Worm (Caenorhabditis elegans): ENCODE measurements around the gene exc-15.

The exc-15 gene

DNA sequence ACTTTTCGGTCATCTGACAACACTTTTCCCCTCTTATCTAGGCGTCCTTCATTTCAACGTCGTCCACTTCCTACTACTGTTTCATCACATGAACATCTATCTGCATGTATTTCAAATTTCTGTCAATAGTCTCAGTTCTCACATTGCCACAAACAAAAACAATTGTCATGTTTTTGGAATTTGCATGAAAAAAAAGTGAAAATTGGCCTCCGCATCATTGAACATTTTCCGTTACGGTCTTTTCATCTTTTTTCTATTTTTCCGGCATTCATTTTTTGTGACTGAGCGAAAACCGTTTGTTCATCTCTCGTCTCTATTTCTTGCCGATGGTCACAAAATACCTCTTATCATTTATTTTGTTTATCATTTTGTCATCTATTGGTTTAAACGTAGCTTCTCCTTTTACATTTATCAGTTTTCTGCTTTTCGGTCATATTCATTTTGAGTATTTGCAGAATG lies at the start of gene exc-15:
TSS of gene exc-15 (plus strand) at position 411 of the 459 bp plus-strand sequence.
- TF ChIP-seq pax-1 (tag; optimal IDR thresholded peaks at IDR 0.05) (no peak), ceh-18 (tag; optimal IDR thresholded peaks at IDR 0.05) (no peak), ets-4 (tag; optimal IDR thresholded peaks at IDR 0.05) (no peak), sox-2 (GFP tag; IDR thresholded peaks at IDR 0.05) (no peak), ceh-30 (tag; optimal IDR thresholded peaks at IDR 0.05) (no peak), hlh-15 (tag; optimal IDR thresholded peaks at IDR 0.05) (no peak), F13H6.1 (tag; optimal IDR thresholded peaks at IDR 0.05) (no peak), ceh-2 (tag; optimal IDR thresholded peaks at IDR 0.05) (no peak), nhr-232 (tag; optimal IDR thresholded peaks at IDR 0.05) (no peak), gmeb-2 (tag; optimal IDR thresholded peaks at IDR 0.05) (no peak), syd-9 (tag; optimal IDR thresholded peaks at IDR 0.05) (no peak), eyg-1 (tag; optimal IDR thresholded peaks at IDR 0.05) (no peak), unc-86 (tag; optimal IDR thresholded peaks at IDR 0.05) (no peak), pros-1 (tag; optimal IDR thresholded peaks at IDR 0.05) (no peak), ttx-3 (tag; optimal IDR thresholded peaks at IDR 0.05) (no peak), elt-4 (tag; optimal IDR thresholded peaks at IDR 0.05) (no peak), fax-1 (tag; optimal IDR thresholded peaks at IDR 0.05) (no peak), elt-2 (tag; optimal IDR thresholded peaks at IDR 0.05) (no peak)

DNA sequence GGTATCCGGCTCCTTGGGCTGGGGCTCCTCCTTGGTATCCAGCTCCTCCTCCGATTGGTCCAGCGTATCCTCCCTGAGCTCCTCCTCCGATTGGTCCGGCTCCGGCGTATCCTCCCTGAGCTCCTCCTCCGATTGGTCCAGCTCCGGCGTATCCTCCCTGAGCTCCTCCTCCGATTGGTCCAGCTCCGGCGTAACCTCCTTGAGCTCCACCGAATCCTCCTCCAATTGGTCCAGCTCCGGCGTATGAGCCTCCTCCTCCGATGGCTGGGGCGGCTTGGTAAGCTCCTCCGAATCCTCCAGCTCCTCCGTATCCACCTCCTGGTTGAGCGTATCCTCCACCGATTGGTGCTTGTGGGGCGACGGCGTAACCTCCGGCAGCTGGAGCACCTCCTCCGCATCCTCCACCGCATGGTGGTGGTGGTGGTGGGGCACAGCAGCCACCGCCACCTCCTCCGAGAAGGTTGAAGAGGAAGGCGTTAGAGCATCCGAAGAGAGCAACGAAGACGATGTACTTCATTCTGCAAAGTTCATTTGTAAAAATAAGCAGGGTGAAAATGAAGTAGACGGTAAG lies 47.8 kb upstream of the exc-15 start, which contains the start of gene Y47D7A.13:
TSS of gene Y47D7A.13 (minus strand) at position 517 of the 571 bp plus-strand sequence.
- TF ChIP-seq dmd-4 (tag; optimal IDR thresholded peaks at IDR 0.05; ENCODE audit: borderline replicate concordance) (peak; percentile 39), ceh-34 (tag; optimal IDR thresholded peaks at IDR 0.05) (no peak)

DNA sequence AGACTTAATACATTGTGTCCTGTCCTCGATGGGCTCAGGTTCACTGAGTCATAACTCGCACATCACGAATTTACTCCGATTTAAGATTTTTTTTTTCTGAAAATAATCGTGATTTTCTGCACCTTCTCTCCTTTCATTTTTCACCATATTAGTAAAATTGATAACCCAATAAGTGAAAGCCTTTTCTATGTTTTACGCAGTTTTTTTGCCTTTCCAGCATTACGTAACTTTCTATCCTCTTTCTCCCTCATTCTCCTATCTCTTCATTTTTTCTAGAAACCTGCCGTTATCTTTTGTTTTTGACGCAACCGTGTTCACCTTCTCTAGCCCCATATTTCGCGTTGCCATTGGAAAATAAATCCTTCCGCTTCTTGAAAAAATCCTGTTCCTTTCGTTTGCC lies 46.0 kb upstream of the exc-15 start:
- TF ChIP-seq hlh-15 (tag; optimal IDR thresholded peaks at IDR 0.05), result no peak
- no peak for TF ChIP-seq ceh-45 (GFP tag; IDR thresholded peaks at IDR 0.05)
- no peak for TF ChIP-seq ceh-24 (tag; optimal IDR thresholded peaks at IDR 0.05)
- TF ChIP-seq F13H6.1 (tag; optimal IDR thresholded peaks at IDR 0.05), result no peak
- no peak for TF ChIP-seq zip-5 (tag; optimal IDR thresholded peaks at IDR 0.05)
- no peak for TF ChIP-seq ttx-3 (tag; optimal IDR thresholded peaks at IDR 0.05)
- no peak for TF ChIP-seq C38D4.7 (GFP tag; optimal IDR thresholded peaks at IDR 0.05)
- TF ChIP-seq hlh-8 (tag; optimal IDR thresholded peaks at IDR 0.05), result no peak
- TF ChIP-seq syd-9 (tag; optimal IDR thresholded peaks at IDR 0.05), result no peak
- TF ChIP-seq ceh-48 (tag; optimal IDR thresholded peaks at IDR 0.05), result no peak
- no peak for TF ChIP-seq ahr-1 (tag; optimal IDR thresholded peaks at IDR 0.05)
- TF ChIP-seq lim-6 (tag; optimal IDR thresholded peaks at IDR 0.05), result no peak
- no peak for TF ChIP-seq Y22D7AL.16 (tag; optimal IDR thresholded peaks at IDR 0.05)
- no peak for TF ChIP-seq ref-2 (tag; optimal IDR thresholded peaks at IDR 0.05)
- no peak for TF ChIP-seq gmeb-2 (tag; optimal IDR thresholded peaks at IDR 0.05)
- no peak for TF ChIP-seq hlh-13 (GFP tag; optimal IDR thresholded peaks at IDR 0.05)
- TF ChIP-seq ceh-19 (GFP tag; optimal IDR thresholded peaks at IDR 0.05), result no peak

- TF ChIP-seq ceh-18 (tag; optimal IDR thresholded peaks at IDR 0.05) (no peak), ceh-30 (tag; optimal IDR thresholded peaks at IDR 0.05) (no peak), syd-9 (tag; optimal IDR thresholded peaks at IDR 0.05) (no peak), pros-1 (tag; optimal IDR thresholded peaks at IDR 0.05) (no peak), F13H6.1 (tag; optimal IDR thresholded peaks at IDR 0.05) (no peak), dve-1 (tag; optimal IDR thresholded peaks at IDR 0.05) (no peak), K09A11.1 (tag; optimal IDR thresholded peaks at IDR 0.05; ENCODE audit: insufficient read depth) (no peak), nhr-232 (tag; optimal IDR thresholded peaks at IDR 0.05) (no peak), tbx-2 (tag; optimal IDR thresholded peaks at IDR 0.05) (no peak), hlh-15 (tag; optimal IDR thresholded peaks at IDR 0.05) (no peak), fkh-10 (GFP tag; optimal IDR thresholded peaks at IDR 0.05) (no peak), ceh-31 (tag; optimal IDR thresholded peaks at IDR 0.05) (no peak), C38D4.7 (GFP tag; optimal IDR thresholded peaks at IDR 0.05) (no peak), ahr-1 (tag; optimal IDR thresholded peaks at IDR 0.05) (no peak), K02D7.2 (tag; optimal IDR thresholded peaks at IDR 0.05) (no peak), che-1 (tag; optimal IDR thresholded peaks at IDR 0.05) (no peak)
These were observed 40.4 kb upstream of the exc-15 start, which contains the start of gene rft-1 for ce11 chrV:4442749-4443381. rft-1 (minus strand) TSS chrV:4443223.
